Fruit fly (Drosophila melanogaster) whole organism, embryonic: ENCODE results near the gene CG42656.
A peak's percentile ranks its signal among the peaks of the same experiment; 100 is the strongest.

Source experiments
- Atf3 ChIP-seq: fragments of 200-800 bp; sonication (Bioruptor generic); optimal IDR thresholded peaks from 3 replicates; lab custom pipeline; 2016; ENCODE audit warnings: missing biosample characterization, missing genetic modification characterization
- CG10209 ChIP-seq: fragments of 200-800 bp; sonication (Bioruptor generic); optimal IDR thresholded peaks from 3 replicates; lab custom pipeline; 2017; ENCODE audit warnings: missing biosample characterization, mild to moderate bottlenecking, missing genetic modification characterization, missing genetic modification reagents
- CG10366 ChIP-seq: fragments of 200-800 bp; sonication (Bioruptor generic); IDR thresholded peaks from 2 replicates; pipeline ENCODE4 v1.3.6; 2022; ENCODE audit warnings: missing biosample characterization, missing genetic modification characterization
- CG11723 ChIP-seq: fragments of 200-800 bp; sonication (Bioruptor generic); optimal IDR thresholded peaks from 2 replicates; lab custom pipeline; 2017; ENCODE audit warnings: missing biosample characterization, mild to moderate bottlenecking, missing genetic modification characterization
- CG12071 ChIP-seq: fragments of 200-800 bp; sonication (Bioruptor generic); optimal IDR thresholded peaks from 3 replicates; lab custom pipeline; 2018; ENCODE audit warnings: missing biosample characterization, mild to moderate bottlenecking, missing genetic modification characterization
- CG12236 ChIP-seq: fragments of 200-800 bp; sonication (Bioruptor generic); optimal IDR thresholded peaks from 2 replicates; lab custom pipeline; 2016; ENCODE audit warnings: missing biosample characterization, missing genetic modification characterization
- CG12391 ChIP-seq: fragments of 200-800 bp; sonication (Bioruptor generic); optimal IDR thresholded peaks from 3 replicates; lab custom pipeline; 2018; ENCODE audit warnings: missing biosample characterization, mild to moderate bottlenecking, missing genetic modification characterization, moderate library complexity
- CG13424 ChIP-seq: fragments of 200-800 bp; sonication (Bioruptor generic); optimal IDR thresholded peaks from 2 replicates; lab custom pipeline; 2019; ENCODE audit warnings: missing biosample characterization, mild to moderate bottlenecking, missing genetic modification characterization, moderate library complexity
- CG13894 ChIP-seq: fragments of 200-800 bp; sonication (Bioruptor generic); optimal IDR thresholded peaks from 3 replicates; lab custom pipeline; 2018; ENCODE audit warnings: missing biosample characterization, mild to moderate bottlenecking, missing genetic modification characterization, moderate library complexity
- CG17568 ChIP-seq: fragments of 200-800 bp; sonication (Bioruptor generic); optimal IDR thresholded peaks from 2 replicates; lab custom pipeline; 2018; ENCODE audit warnings: missing biosample characterization, mild to moderate bottlenecking, missing genetic modification characterization, moderate library complexity
- CG17912 ChIP-seq: fragments of 200-800 bp; sonication (Bioruptor generic); optimal IDR thresholded peaks from 2 replicates; lab custom pipeline; 2018; ENCODE audit warnings: missing biosample characterization, mild to moderate bottlenecking, missing genetic modification characterization
- CG31441 ChIP-seq: fragments of 200-800 bp; sonication (Bioruptor generic); IDR thresholded peaks from 2 replicates; pipeline ENCODE4 v1.3.6; 2022; ENCODE audit warnings: missing biosample characterization, missing genetic modification characterization
- CG3281 ChIP-seq: fragments of 200-800 bp; sonication (Bioruptor generic); optimal IDR thresholded peaks from 3 replicates; lab custom pipeline; 2017; ENCODE audit warnings: missing biosample characterization, mild to moderate bottlenecking, missing genetic modification characterization
- CG3407 ChIP-seq: fragments of 200-800 bp; sonication (Bioruptor generic); optimal IDR thresholded peaks from 2 replicates; lab custom pipeline; 2018; ENCODE audit warnings: missing biosample characterization, mild to moderate bottlenecking, missing genetic modification characterization
- CG3838 ChIP-seq: fragments of 200-800 bp; sonication (Bioruptor generic); optimal IDR thresholded peaks from 3 replicates; lab custom pipeline; 2016; ENCODE audit warnings: missing biosample characterization, missing genetic modification characterization
- CG4328 ChIP-seq: fragments of 200-800 bp; sonication (Bioruptor generic); optimal IDR thresholded peaks from 3 replicates; lab custom pipeline; 2017; ENCODE audit warnings: missing biosample characterization, missing genetic modification reagents, missing genetic modification characterization
- CG4424 ChIP-seq: fragments of 200-800 bp; sonication (Bioruptor generic); optimal IDR thresholded peaks from 3 replicates; lab custom pipeline; 2016; ENCODE audit warnings: missing biosample characterization, missing genetic modification characterization
- CG6272 ChIP-seq: fragments of 200-800 bp; sonication (Bioruptor generic); IDR thresholded peaks from 2 replicates; pipeline ENCODE4 v1.3.6; 2022; ENCODE audit warnings: missing biosample characterization, missing genetic modification characterization
- CG6689 ChIP-seq: fragments of 200-800 bp; sonication (Bioruptor generic); IDR thresholded peaks from 2 replicates; pipeline ENCODE4 v1.3.6; 2022; ENCODE audit warnings: missing biosample characterization, missing genetic modification characterization
- CG7745 ChIP-seq: fragments of 200-800 bp; sonication (Bioruptor generic); optimal IDR thresholded peaks from 2 replicates; lab custom pipeline; 2018; ENCODE audit warnings: missing biosample characterization, mild to moderate bottlenecking, missing genetic modification characterization, moderate library complexity
- CG8478 ChIP-seq: fragments of >200 bp; optimal IDR thresholded peaks from 2 replicates; lab custom pipeline; 2018
- CG9932 ChIP-seq: fragments of 200-800 bp; sonication (Bioruptor generic); IDR thresholded peaks from 2 replicates; pipeline ENCODE4 v1.3.6; 2022; ENCODE audit warnings: missing biosample characterization, missing genetic modification characterization
- D19B ChIP-seq: fragments of 200-800 bp; sonication (Bioruptor generic); optimal IDR thresholded peaks from 2 replicates; lab custom pipeline; 2017; ENCODE audit warnings: missing biosample characterization, mild to moderate bottlenecking, missing genetic modification characterization
- GATAe ChIP-seq: fragments of 200-800 bp; sonication (Bioruptor generic); conservative IDR thresholded peaks from 2 replicates; pipeline ENCODE4 v1.3.6; 2022; ENCODE audit warnings: missing biosample characterization, missing genetic modification characterization
- Hand ChIP-seq: fragments of 200-800 bp; sonication (Bioruptor generic); optimal IDR thresholded peaks from 2 replicates; lab custom pipeline; 2017; ENCODE audit warnings: mild to moderate bottlenecking, missing biosample characterization, missing genetic modification reagents, missing genetic modification characterization
- Hr78 ChIP-seq, 2 experiments: fragments of 200-800 bp in 1 of 2; fragments of >200 bp in 1 of 2; sonication (Bioruptor generic) in 1 of 2; optimal IDR thresholded peaks; 2 replicates each; lab custom pipeline; 2017 to 2019; ENCODE audit warnings: missing biosample characterization in 2 of 2, missing genetic modification characterization in 2 of 2, mild to moderate bottlenecking in 1 of 2, moderate library complexity in 1 of 2
- NFAT ChIP-seq: fragments of 200-800 bp; sonication (Bioruptor generic); IDR thresholded peaks from 2 replicates; pipeline ENCODE4 v1.3.6; 2022; ENCODE audit warnings: missing biosample characterization, missing genetic modification characterization
- NfI ChIP-seq: fragments of 200-800 bp; sonication (Bioruptor generic); optimal IDR thresholded peaks from 3 replicates; lab custom pipeline; 2018; ENCODE audit warnings: missing biosample characterization, mild to moderate bottlenecking, missing genetic modification characterization, moderate library complexity
- Scr ChIP-seq: fragments of 200-800 bp; sonication (Bioruptor generic); IDR thresholded peaks from 2 replicates; pipeline ENCODE4 v1.3.6; 2022; ENCODE audit warnings: missing biosample characterization, missing genetic modification characterization; ENCODE audit not compliant: partially characterized antibody
- Tbp ChIP-seq: fragments of >200 bp; optimal IDR thresholded peaks from 2 replicates; lab custom pipeline; 2018; ENCODE audit warnings: missing biosample characterization, missing genetic modification characterization
- Usf ChIP-seq: fragments of 200-800 bp; sonication (Bioruptor generic); optimal IDR thresholded peaks from 2 replicates; lab custom pipeline; 2017; ENCODE audit warnings: missing genotype, missing biosample characterization, missing genetic modification characterization
- ase ChIP-seq: fragments of 200-800 bp; sonication (Bioruptor generic); IDR thresholded peaks from 3 replicates; pipeline ENCODE4 v1.3.6; 2022; ENCODE audit warnings: missing biosample characterization, missing genetic modification characterization
- bbx ChIP-seq: fragments of 200-800 bp; sonication (Bioruptor generic); IDR thresholded peaks from 2 replicates; pipeline ENCODE4 v1.3.6; 2022; ENCODE audit warnings: missing biosample characterization, missing genetic modification characterization; ENCODE audit not compliant: partially characterized antibody
- br ChIP-seq: fragments of >200 bp; optimal IDR thresholded peaks from 2 replicates; lab custom pipeline; 2017
- corto ChIP-seq: fragments of 200-800 bp; sonication (Bioruptor generic); optimal IDR thresholded peaks from 2 replicates; lab custom pipeline; 2016; ENCODE audit warnings: missing biosample characterization, mild to moderate bottlenecking, missing genetic modification characterization, moderate library complexity
- fd102C ChIP-seq: fragments of 200-800 bp; sonication (Bioruptor generic); optimal IDR thresholded peaks from 2 replicates; lab custom pipeline; 2018; ENCODE audit warnings: missing biosample characterization, mild to moderate bottlenecking, missing genetic modification characterization, moderate library complexity
- ftz-f1 ChIP-seq: fragments of 200-800 bp; sonication (Bioruptor generic); optimal IDR thresholded peaks from 2 replicates; lab custom pipeline; 2016; ENCODE audit warnings: missing biosample characterization, missing genetic modification characterization
- ham ChIP-seq: fragments of 200-800 bp; sonication (Bioruptor generic); IDR thresholded peaks from 2 replicates; pipeline ENCODE4 v1.3.6; 2022; ENCODE audit warnings: missing biosample characterization, missing genetic modification characterization
- mld ChIP-seq: fragments of 200-800 bp; sonication (Bioruptor generic); IDR thresholded peaks from 3 replicates; pipeline ENCODE4 v1.3.6; 2022; ENCODE audit warnings: missing biosample characterization, missing genetic modification characterization; ENCODE audit not compliant: partially characterized antibody
- nmo ChIP-seq: fragments of 200-800 bp; sonication (Bioruptor generic); optimal IDR thresholded peaks from 2 replicates; lab custom pipeline; 2018; ENCODE audit warnings: missing biosample characterization, mild to moderate bottlenecking, missing genetic modification characterization, moderate library complexity
- pros ChIP-seq: fragments of 200-800 bp; sonication (Bioruptor generic); optimal IDR thresholded peaks from 3 replicates; lab custom pipeline; 2019; ENCODE audit warnings: missing biosample characterization, mild to moderate bottlenecking, missing genetic modification characterization, moderate library complexity
- rib ChIP-seq: fragments of 200-800 bp; sonication (Bioruptor generic); IDR thresholded peaks from 2 replicates; pipeline ENCODE4 v1.3.6; 2022; ENCODE audit warnings: missing biosample characterization, missing genetic modification characterization
- run ChIP-seq: fragments of 200-800 bp; sonication (Bioruptor generic); optimal IDR thresholded peaks from 3 replicates; lab custom pipeline; 2018; ENCODE audit warnings: missing biosample characterization, mild to moderate bottlenecking, missing genetic modification characterization
- salm ChIP-seq: fragments of 200-800 bp; sonication (Bioruptor generic); optimal IDR thresholded peaks from 2 replicates; lab custom pipeline; 2018; ENCODE audit warnings: missing biosample characterization, mild to moderate bottlenecking, missing genetic modification characterization
- sna ChIP-seq: fragments of 200-800 bp; sonication (Bioruptor generic); IDR thresholded peaks from 2 replicates; pipeline ENCODE4 v1.3.6; 2022; ENCODE audit warnings: missing biosample characterization, missing genetic modification characterization; ENCODE audit not compliant: partially characterized antibody
- tin ChIP-seq: fragments of 200-800 bp; sonication (Bioruptor generic); optimal IDR thresholded peaks from 3 replicates; lab custom pipeline; 2016; ENCODE audit warnings: missing biosample characterization, missing genetic modification characterization
- trh ChIP-seq: fragments of 200-800 bp; sonication (Bioruptor generic); optimal IDR thresholded peaks from 2 replicates; lab custom pipeline; 2016; ENCODE audit warnings: missing biosample characterization, missing genetic modification characterization
- tx ChIP-seq: fragments of 200-800 bp; sonication (Bioruptor generic); optimal IDR thresholded peaks from 2 replicates; lab custom pipeline; 2016; ENCODE audit warnings: missing biosample characterization, missing genetic modification characterization
- yki ChIP-seq: fragments of >200 bp; optimal IDR thresholded peaks from 3 replicates; lab custom pipeline; 2018
- zen ChIP-seq: fragments of 200-800 bp; sonication (Bioruptor generic); optimal IDR thresholded peaks from 3 replicates; lab custom pipeline; 2018; ENCODE audit warnings: missing biosample characterization, mild to moderate bottlenecking, missing genetic modification characterization, moderate library complexity

The CG42656 gene

DNA sequence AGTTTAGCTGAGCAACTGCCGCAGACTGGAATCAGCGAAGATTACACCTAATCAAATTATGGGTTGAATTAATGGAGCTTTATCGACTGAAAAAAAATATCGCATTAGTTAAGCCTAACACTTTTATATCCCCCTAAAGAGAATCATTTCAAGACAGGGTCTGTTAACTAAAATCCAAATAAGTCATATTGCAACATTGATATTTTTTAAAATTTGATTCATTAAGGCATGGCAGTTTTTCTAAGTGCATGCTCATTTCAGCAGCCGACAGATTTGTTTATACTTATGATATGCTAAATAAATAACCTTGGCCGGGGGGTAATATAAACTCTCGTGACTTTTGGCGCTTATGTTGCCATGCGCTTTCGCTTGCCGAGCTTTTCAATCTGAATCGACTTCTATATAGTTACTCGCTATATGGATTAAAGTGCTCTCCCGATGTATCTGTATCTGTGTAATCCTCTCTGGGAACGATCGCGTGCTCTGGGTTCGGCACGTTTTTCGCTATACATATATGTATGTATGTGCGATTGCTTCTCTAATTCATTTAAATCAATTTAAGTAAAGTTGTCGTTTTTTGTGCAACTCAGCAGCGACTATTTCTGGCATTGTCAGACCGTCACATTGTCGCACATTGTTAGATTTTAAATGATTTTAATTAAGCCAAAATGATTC is 13.4 kb upstream of the CG42656 start (continued):
- TF ChIP-seq tx (GFP tag; lab: Kevin White, UChicago) = peak; percentile 80
- peak; percentile 83 for TF ChIP-seq NfI (GFP tag; lab: Kevin White, UChicago)
- peak; percentile 38; the same call in 1 of the 2 replicates for TF ChIP-seq CG31441 (GFP tag; lab: Robert Waterston, UW)
- TF ChIP-seq br (lab: Kevin White, UChicago) = no peak
- no peak for TF ChIP-seq corto (GFP tag; lab: Kevin White, UChicago)
- no peak for TF ChIP-seq zen (tag; lab: Kevin White, UChicago)
- TF ChIP-seq GATAe (GFP tag; lab: Robert Waterston, UW) = no peak; the same call in 1 of the 2 replicates
- peak; percentile 81 for TF ChIP-seq CG10209 (GFP tag; lab: Kevin White, UChicago)
- TF ChIP-seq CG7745 (tag; lab: Kevin White, UChicago) = no peak
- no peak for TF ChIP-seq Scr (GFP tag; lab: Robert Waterston, UW)
- no peak for TF ChIP-seq fd102C (GFP tag; lab: Kevin White, UChicago)
- peak; percentile 82 for TF ChIP-seq CG13894 (tag; lab: Kevin White, UChicago)
- TF ChIP-seq trh (GFP tag; lab: Kevin White, UChicago) = peak; percentile 27
- peak; percentile 57 for TF ChIP-seq CG6689 (GFP tag; lab: Robert Waterston, UW)
- no peak for TF ChIP-seq pros (GFP tag; lab: Kevin White, UChicago)
- TF ChIP-seq CG6272 = peak; percentile 59
- TF ChIP-seq CG17568 (GFP tag; lab: Kevin White, UChicago) = peak; percentile 57
- peak; percentile 55 for TF ChIP-seq CG4424
- no peak for TF ChIP-seq mld (GFP tag; lab: Robert Waterston, UW)
- no peak for TF ChIP-seq Tbp (GFP tag; lab: Kevin White, UChicago)
- peak; percentile 36; the same call in 1 of the 2 replicates for TF ChIP-seq ham (GFP tag; lab: Robert Waterston, UW)
- peak; percentile 74 for TF ChIP-seq CG10366 (GFP tag; lab: Robert Waterston, UW)
- peak; percentile 65 for TF ChIP-seq CG3838
- no peak for TF ChIP-seq CG3407 (GFP tag; lab: Kevin White, UChicago)
- no peak for TF ChIP-seq bbx (GFP tag; lab: Robert Waterston, UW)
- peak; percentile 93 for TF ChIP-seq CG3281 (GFP tag; lab: Kevin White, UChicago)
- TF ChIP-seq Hand = peak; percentile 71
- peak; percentile 10 for TF ChIP-seq run (tag; lab: Kevin White, UChicago)
- no peak for TF ChIP-seq Hr78 (GFP tag; optimal IDR thresholded peaks at IDR 0.05; lab: Kevin White, UChicago)
- peak; percentile 91 for TF ChIP-seq rib (GFP tag; lab: Robert Waterston, UW)
- TF ChIP-seq ftz-f1 (GFP tag; lab: Kevin White, UChicago) = peak; percentile 88
- peak; percentile 64 for TF ChIP-seq nmo (GFP tag; lab: Kevin White, UChicago)
- TF ChIP-seq CG11723 (GFP tag; lab: Kevin White, UChicago) = peak; percentile 23
- TF ChIP-seq salm (tag; lab: Kevin White, UChicago) = no peak
- peak; percentile 67 for TF ChIP-seq CG13424 (tag; lab: Kevin White, UChicago)
- peak; percentile 66 for TF ChIP-seq Usf (GFP tag; lab: Kevin White, UChicago)
- TF ChIP-seq yki = no peak
- TF ChIP-seq CG12071 = peak; percentile 79
- peak; percentile 27 for TF ChIP-seq CG12236 (GFP tag; lab: Kevin White, UChicago)
- peak; percentile 52 for TF ChIP-seq tin (GFP tag; lab: Kevin White, UChicago)
- peak; percentile 76 for TF ChIP-seq CG12391
- TF ChIP-seq Atf3 (GFP tag; lab: Kevin White, UChicago) = peak; percentile 39
- no peak for TF ChIP-seq CG17912 (GFP tag; lab: Kevin White, UChicago)
- no peak for TF ChIP-seq sna (GFP tag; lab: Robert Waterston, UW)
- TF ChIP-seq CG9932 = peak; percentile 92
- no peak for TF ChIP-seq CG8478 (lab: Kevin White, UChicago)
- TF ChIP-seq CG4328 (GFP tag; lab: Kevin White, UChicago) = peak; percentile 26
- TF ChIP-seq ase (GFP tag; lab: Robert Waterston, UW) = no peak; the same call in 1 of the 3 replicates
- peak; percentile 83 for TF ChIP-seq NFAT (GFP tag; lab: Robert Waterston, UW)
- TF ChIP-seq D19B = peak; percentile 78
